Fruit fly (Drosophila melanogaster): ENCODE results near the gene CG42814.

DNA sequence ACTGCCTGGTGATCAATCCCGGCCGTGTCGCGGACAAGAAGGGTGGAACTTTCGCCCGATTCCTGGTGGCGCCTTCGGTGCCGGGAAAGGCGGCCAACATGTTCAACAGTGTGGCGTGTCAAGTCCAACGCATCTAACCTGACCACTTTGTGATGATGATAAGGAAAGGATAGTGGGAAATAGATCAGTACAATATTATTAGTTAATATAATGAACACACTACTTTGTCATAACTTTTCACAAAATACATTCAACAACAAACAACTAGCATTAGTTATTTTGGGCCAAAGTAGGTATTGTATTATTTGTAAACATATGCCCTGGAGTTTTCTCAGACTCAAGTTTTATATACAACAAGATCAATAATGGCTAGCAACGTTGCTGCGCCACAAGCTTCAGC lies 11.7 kb upstream of the CG42814 start, which contains the start of gene CG17991:
- TF ChIP-seq CG32121 (GFP tag; IDR thresholded peaks at IDR 0.05) (no peak), CG8159 (tag; optimal IDR thresholded peaks at IDR 0.05) (no peak), CG10348 (GFP tag; IDR thresholded peaks at IDR 0.05) (no peak), Pif1B (GFP tag; optimal IDR thresholded peaks at IDR 0.05) (no peak), gl (tag; optimal IDR thresholded peaks at IDR 0.05) (no peak), EcR (GFP tag; optimal IDR thresholded peaks at IDR 0.05) (no peak), CG14655 (GFP tag; optimal IDR thresholded peaks at IDR 0.05) (no peak), CG34367 (tag; optimal IDR thresholded peaks at IDR 0.05) (no peak), CG17806 (tag; optimal IDR thresholded peaks at IDR 0.05) (no peak), fd96Ca (GFP tag; IDR thresholded peaks at IDR 0.05) (no peak), CG9948 (tag; optimal IDR thresholded peaks at IDR 0.05) (no peak)

All from whole organism, pupa.